Worm (Caenorhabditis elegans) whole organism, early embryonic: ENCODE data around the gene W01A11.7.

Source experiments
- B0310.2 ChIP-seq: sonication (generic microtip); optimal IDR thresholded peaks from 2 replicates; lab custom pipeline; 2016; ENCODE audit warnings: mild to moderate bottlenecking, missing genetic modification characterization, missing compliant biosample characterization
- F13C5.2 ChIP-seq: sonication (generic microtip); optimal IDR thresholded peaks from 2 replicates; lab custom pipeline; 2017; ENCODE audit warnings: mild to moderate bottlenecking, missing genetic modification characterization, inconsistent platforms, missing compliant biosample characterization
- aly-1 ChIP-seq: sonication (generic microtip); optimal IDR thresholded peaks from 2 replicates; lab custom pipeline; 2016; ENCODE audit warnings: missing genetic modification characterization, missing compliant biosample characterization
- ama-1 ChIP-seq: fragments of 150-350 bp; optimal IDR thresholded peaks from 2 replicates; lab custom pipeline; 2014
- ceh-13 ChIP-seq: fragments of 200-800 bp; sonication (Bioruptor generic); optimal IDR thresholded peaks from 2 replicates; lab custom pipeline; 2018; ENCODE audit warnings: mild to moderate bottlenecking, missing genetic modification characterization, missing compliant biosample characterization
- ceh-36 ChIP-seq: sonication (generic microtip); optimal IDR thresholded peaks from 2 replicates; lab custom pipeline; 2016; ENCODE audit warnings: missing genetic modification characterization, inconsistent platforms, missing compliant biosample characterization
- ets-7 ChIP-seq: sonication (generic microtip); optimal IDR thresholded peaks from 2 replicates; lab custom pipeline; 2016; ENCODE audit warnings: missing genotype, missing genetic modification characterization, missing compliant biosample characterization
- flt-1 ChIP-seq: fragments of 200-800 bp; sonication (Bioruptor generic); IDR thresholded peaks from 2 replicates; pipeline ENCODE4 v1.3.6; 2022; ENCODE audit warnings: missing genetic modification characterization, missing compliant biosample characterization
- hmbx-1 ChIP-seq: sonication (generic microtip); optimal IDR thresholded peaks from 2 replicates; lab custom pipeline; 2016; ENCODE audit warnings: mild to moderate bottlenecking, missing genetic modification characterization, missing compliant biosample characterization
- hmg-4 ChIP-seq: fragments of 200-800 bp; sonication (Bioruptor generic); optimal IDR thresholded peaks from 2 replicates; lab custom pipeline; 2018; ENCODE audit warnings: mild to moderate bottlenecking, missing genetic modification characterization, missing compliant biosample characterization
- hnd-1 ChIP-seq: sonication (generic microtip); optimal IDR thresholded peaks from 2 replicates; lab custom pipeline; 2016; ENCODE audit warnings: missing genetic modification characterization, missing compliant biosample characterization
- pes-1 ChIP-seq: fragments of 200-800 bp; sonication (Bioruptor generic); IDR thresholded peaks from 2 replicates; pipeline ENCODE4 v1.3.6; 2022; ENCODE audit warnings: missing genetic modification reagents, missing genetic modification characterization, missing compliant biosample characterization
- scrt-1 ChIP-seq: fragments of 200-800 bp; sonication (Bioruptor generic); IDR thresholded peaks from 2 replicates; pipeline ENCODE4 v1.3.6; 2022; ENCODE audit warnings: missing genetic modification characterization, missing compliant biosample characterization
- sea-1 ChIP-seq: fragments of 200-800 bp; sonication (Bioruptor generic); conservative IDR thresholded peaks from 2 replicates; pipeline ENCODE4 v1.3.6; 2022; ENCODE audit warnings: missing genetic modification characterization, missing compliant biosample characterization
- tbx-11 ChIP-seq: fragments of 200-800 bp; sonication (Bioruptor generic); IDR thresholded peaks from 2 replicates; pipeline ENCODE4 v1.3.6; 2022; ENCODE audit warnings: missing genetic modification characterization, missing compliant biosample characterization
- tbx-37 ChIP-seq: fragments of 200-800 bp; sonication (Bioruptor generic); conservative IDR thresholded peaks from 2 replicates; pipeline ENCODE4 v1.3.6; 2022; ENCODE audit warnings: missing genetic modification reagents, missing genetic modification characterization, missing compliant biosample characterization
- tra-4 ChIP-seq: sonication (generic microtip); optimal IDR thresholded peaks from 2 replicates; lab custom pipeline; 2017; ENCODE audit warnings: missing genetic modification characterization, missing compliant biosample characterization

The W01A11.7 gene

ce11 chrV:6476026-6476425 is 29.2 kb downstream of the W01A11.7 start:
- TF ChIP-seq hnd-1 (no peak), sea-1 (no peak), tbx-37 (GFP tag; lab: Robert Waterston, UW) (no peak)

DNA sequence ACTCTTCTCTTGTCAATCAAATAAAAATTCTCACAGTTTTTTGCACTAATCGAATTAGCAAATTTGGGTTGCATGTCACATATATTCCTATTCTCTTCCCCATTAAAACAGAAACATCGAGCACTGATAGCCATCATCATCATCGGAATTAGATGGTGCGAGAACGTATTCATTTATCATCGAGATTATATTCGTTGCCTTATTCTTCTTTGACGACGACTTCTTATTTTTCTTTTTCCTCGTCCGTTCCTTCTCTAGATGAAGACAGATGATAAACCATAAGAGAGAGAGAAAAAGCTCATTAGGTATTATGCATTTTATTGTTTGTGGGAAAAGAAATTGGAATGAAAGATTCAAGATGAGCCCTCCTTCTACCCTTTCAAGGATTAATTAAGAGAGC is 34.0 kb downstream of the W01A11.7 start:
- TF ChIP-seq ama-1 (lab: Kevin White, UChicago): no peak
- TF ChIP-seq tra-4 (tag; lab: Kevin White, UChicago): no peak
- TF ChIP-seq ceh-13 (GFP tag; lab: Kevin White, UChicago): no peak
- no peak for TF ChIP-seq ceh-36 (tag; lab: Kevin White, UChicago)
- TF ChIP-seq F13C5.2 (tag; lab: Kevin White, UChicago): no peak
- no peak for TF ChIP-seq B0310.2 (tag; lab: Kevin White, UChicago)
- no peak for TF ChIP-seq hmbx-1
- no peak for TF ChIP-seq hmg-4 (GFP tag; lab: Kevin White, UChicago)
- TF ChIP-seq hnd-1: no peak
- TF ChIP-seq pes-1 (GFP tag; lab: Robert Waterston, UW): no peak
- no peak for TF ChIP-seq tbx-37 (GFP tag; lab: Robert Waterston, UW)
- TF ChIP-seq scrt-1 (GFP tag; lab: Robert Waterston, UW): no peak

ce11 chrV:6467676-6468075 is 37.5 kb downstream of the W01A11.7 start:
- no peak for TF ChIP-seq aly-1 (tag; lab: Kevin White, UChicago)
- TF ChIP-seq tbx-37 (GFP tag; lab: Robert Waterston, UW): no peak
- no peak for TF ChIP-seq B0310.2 (tag; lab: Kevin White, UChicago)
- no peak for TF ChIP-seq tra-4 (tag; lab: Kevin White, UChicago)
- TF ChIP-seq hnd-1: no peak
- TF ChIP-seq flt-1 (GFP tag; lab: Robert Waterston, UW): no peak
- TF ChIP-seq sea-1: no peak
- TF ChIP-seq hmbx-1: no peak

DNA sequence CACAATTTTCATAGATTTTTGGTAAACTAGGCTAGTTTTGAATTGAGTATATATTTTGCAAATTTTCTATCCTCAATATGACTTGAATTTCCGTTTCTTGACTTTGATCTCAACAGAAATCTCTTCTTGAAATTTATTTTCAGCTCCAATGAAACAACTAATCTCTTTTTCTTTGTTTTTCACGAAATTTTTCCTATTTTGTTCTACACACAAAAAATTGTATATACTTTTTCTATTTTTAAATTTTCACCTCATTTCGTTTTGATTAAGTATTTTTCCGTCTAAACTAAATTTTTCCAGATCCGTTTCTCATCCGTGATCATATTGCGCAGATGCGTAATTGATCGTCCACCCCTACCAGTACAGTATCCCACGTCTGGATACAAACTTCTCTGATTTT is 40.4 kb downstream of the W01A11.7 start, which contains the start of gene unc-83:
Gene unc-83 (plus strand): TSS at position 301 of the 400 bp plus-strand sequence.
- TF ChIP-seq hnd-1 (no peak), tbx-37 (GFP tag; lab: Robert Waterston, UW) (no peak), pes-1 (GFP tag; lab: Robert Waterston, UW) (no peak), F13C5.2 (tag; lab: Kevin White, UChicago) (no peak), ceh-36 (tag; lab: Kevin White, UChicago) (no peak), tra-4 (tag; lab: Kevin White, UChicago) (no peak), ceh-13 (GFP tag; lab: Kevin White, UChicago) (no peak), tbx-11 (GFP tag; lab: Robert Waterston, UW) (no peak), ets-7 (no peak), scrt-1 (GFP tag; lab: Robert Waterston, UW) (no peak), hmg-4 (GFP tag; lab: Kevin White, UChicago) (no peak)

DNA sequence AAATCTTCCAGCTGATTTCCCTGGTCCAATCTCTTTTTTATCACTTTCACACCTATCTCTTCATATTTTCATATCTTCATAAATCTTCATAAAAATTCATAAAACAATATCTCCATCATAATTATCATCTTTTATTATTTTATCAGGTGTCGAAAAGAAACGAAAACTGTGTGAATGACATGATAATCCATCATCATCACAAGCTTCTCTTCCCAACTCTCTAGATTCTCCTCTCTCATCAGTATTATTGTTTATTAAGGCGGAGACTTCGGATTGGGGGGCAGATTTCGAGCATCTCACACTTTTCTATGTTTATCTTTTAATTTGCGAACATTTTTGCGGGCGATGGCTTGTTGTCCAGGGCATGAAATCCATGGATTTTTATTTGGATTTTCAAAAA is 41.0 kb downstream of the W01A11.7 start:
- no peak for TF ChIP-seq ceh-36 (tag; lab: Kevin White, UChicago)
- no peak for TF ChIP-seq scrt-1 (GFP tag; lab: Robert Waterston, UW)
- TF ChIP-seq B0310.2 (tag; lab: Kevin White, UChicago): no peak

DNA sequence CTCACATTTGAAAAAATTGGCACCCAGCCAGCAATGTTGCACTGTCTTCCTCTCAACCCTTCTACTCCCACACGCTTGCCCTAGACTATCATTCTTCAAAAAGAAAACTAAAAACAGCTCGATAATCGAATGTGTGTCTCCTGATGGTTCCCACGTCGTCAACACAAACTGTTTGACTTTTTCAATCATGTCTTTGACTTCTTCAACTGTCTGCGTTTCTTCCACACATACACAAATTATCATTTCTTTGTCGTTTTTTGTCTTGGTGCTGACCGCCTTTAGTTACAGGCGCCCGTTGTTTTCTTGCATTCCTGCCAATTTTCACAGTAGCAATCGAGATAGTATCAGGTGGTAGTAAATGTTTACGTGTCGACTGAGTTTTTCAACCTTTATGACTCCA is 42.6 kb downstream of the W01A11.7 start:
- TF ChIP-seq scrt-1 (GFP tag; lab: Robert Waterston, UW) (no peak), hmg-4 (GFP tag; lab: Kevin White, UChicago) (no peak), flt-1 (GFP tag; lab: Robert Waterston, UW) (no peak), hnd-1 (no peak), hmbx-1 (no peak), ets-7 (no peak), ama-1 (lab: Kevin White, UChicago) (no peak), tbx-11 (GFP tag; lab: Robert Waterston, UW) (no peak), pes-1 (GFP tag; lab: Robert Waterston, UW) (no peak), ceh-13 (GFP tag; lab: Kevin White, UChicago) (no peak), tra-4 (tag; lab: Kevin White, UChicago) (no peak)

- no peak for TF ChIP-seq hmbx-1
- TF ChIP-seq flt-1 (GFP tag; lab: Robert Waterston, UW): no peak
- no peak for TF ChIP-seq hmg-4 (GFP tag; lab: Kevin White, UChicago)
- no peak for TF ChIP-seq pes-1 (GFP tag; lab: Robert Waterston, UW)
- TF ChIP-seq tbx-11 (GFP tag; lab: Robert Waterston, UW): no peak
- no peak for TF ChIP-seq ama-1 (lab: Kevin White, UChicago)
- no peak for TF ChIP-seq scrt-1 (GFP tag; lab: Robert Waterston, UW)
- TF ChIP-seq B0310.2 (tag; lab: Kevin White, UChicago): no peak
- no peak for TF ChIP-seq ets-7
- TF ChIP-seq sea-1: no peak
- no peak for TF ChIP-seq F13C5.2 (tag; lab: Kevin White, UChicago)
- no peak for TF ChIP-seq ceh-36 (tag; lab: Kevin White, UChicago)
- TF ChIP-seq hnd-1: no peak
- TF ChIP-seq tbx-37 (GFP tag; lab: Robert Waterston, UW): no peak
- no peak for TF ChIP-seq ceh-13 (GFP tag; lab: Kevin White, UChicago)
- TF ChIP-seq aly-1 (tag; lab: Kevin White, UChicago): no peak
- TF ChIP-seq tra-4 (tag; lab: Kevin White, UChicago): no peak
These were observed 43.9 kb downstream of the W01A11.7 start for ce11 chrV:6461250-6461649.

DNA sequence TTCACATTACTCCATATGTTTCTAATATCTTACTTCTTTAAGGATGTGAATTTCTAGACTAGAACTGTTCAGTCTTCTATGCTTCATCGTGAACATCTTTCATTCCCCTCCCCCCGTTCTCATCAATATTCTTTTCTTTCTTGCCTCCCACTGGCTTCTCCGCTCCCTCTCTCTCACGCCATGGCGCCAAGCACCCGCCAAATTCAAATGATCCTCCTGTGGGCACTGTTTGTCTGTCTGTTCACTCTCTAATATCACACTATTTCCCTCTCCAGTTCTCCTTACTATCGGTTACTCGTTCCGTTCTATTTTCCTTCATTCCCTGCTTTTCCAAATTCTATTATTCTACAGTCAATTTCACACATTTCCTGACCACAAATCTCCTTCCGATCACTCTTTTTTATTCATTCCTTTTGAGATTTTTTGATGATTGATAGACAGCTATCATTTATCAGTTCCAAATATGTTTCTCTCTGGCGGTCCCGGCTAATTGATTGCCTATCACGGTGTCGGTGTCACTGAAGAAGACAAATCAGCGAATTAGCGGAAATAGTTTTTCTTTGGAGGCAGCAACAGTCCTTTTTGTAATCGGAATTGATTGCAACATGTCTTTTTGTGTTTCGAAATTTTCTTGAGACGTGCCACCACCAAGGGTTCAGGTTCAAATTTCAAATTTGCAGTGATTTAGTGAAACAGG is 46.7 kb downstream of the W01A11.7 start:
- no peak for TF ChIP-seq pes-1 (GFP tag; lab: Robert Waterston, UW)
- TF ChIP-seq scrt-1 (GFP tag; lab: Robert Waterston, UW): no peak
- no peak for TF ChIP-seq B0310.2 (tag; lab: Kevin White, UChicago)
